Worm (Caenorhabditis elegans): Measurements from ENCODE around the gene bre-5.
A peak's percentile ranks its signal among the peaks of the same experiment; 100 is the strongest.

The bre-5 gene

ce11 chrIV:12075497-12075896 is 24.5 kb upstream of the bre-5 start, which contains the start of gene K08E4.7:
TSS of gene K08E4.7 (plus strand) at chrIV:12075797.
- TF ChIP-seq pha-4 (GFP tag; IDR thresholded peaks at IDR 0.05) (no peak), pha-4 (tag; optimal IDR thresholded peaks at IDR 0.05) (no peak)

DNA sequence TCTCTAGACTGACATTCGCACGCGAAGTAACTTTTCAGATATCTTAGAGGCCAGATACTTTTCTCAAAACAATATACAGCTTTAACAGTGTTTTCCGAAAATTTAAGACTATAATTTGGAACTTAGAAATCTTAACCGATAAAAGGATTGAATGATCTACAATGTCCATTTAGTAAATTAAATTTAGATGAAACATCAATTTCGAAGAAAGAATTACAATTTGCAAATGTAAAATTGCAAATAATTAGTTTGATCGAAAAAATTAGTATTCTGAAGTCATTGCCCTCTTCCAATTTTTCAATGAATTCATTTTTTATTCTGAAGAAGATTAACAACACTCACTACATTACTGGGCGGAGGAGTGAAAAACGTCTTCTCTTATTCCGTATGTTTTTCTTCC is 17.6 kb upstream of the bre-5 start, which contains the start of gene bath-37:
Gene bath-37 (plus strand): TSS at position 301 of the 400 bp plus-strand sequence.
- no peak for TF ChIP-seq Y105C5A.15 (GFP tag; IDR thresholded peaks at IDR 0.05)

DNA sequence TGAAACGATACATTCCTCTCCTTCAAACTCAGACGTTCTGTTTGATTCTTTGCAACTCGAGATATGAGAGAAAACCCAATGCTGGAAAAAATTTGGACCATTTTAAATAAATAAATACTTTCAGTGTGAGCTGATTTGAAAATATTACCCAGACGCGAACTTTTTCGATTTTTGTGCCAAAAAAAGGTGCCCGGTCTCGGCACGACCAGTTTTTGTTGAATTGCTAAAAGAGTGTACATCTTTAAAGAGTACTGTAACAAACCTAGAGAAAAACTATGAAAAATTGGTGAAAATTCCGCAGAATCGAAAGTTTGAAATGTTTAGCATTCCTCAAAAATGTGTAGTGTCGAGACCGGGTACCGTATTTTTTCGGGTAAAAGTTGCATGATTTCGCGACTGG is 10.2 kb upstream of the bre-5 start, which contains the start of gene K08E4.8:
Gene K08E4.8 (minus strand): TSS at position 101 of the 400 bp plus-strand sequence.
- TF ChIP-seq attf-4 (tag; optimal IDR thresholded peaks at IDR 0.05), result no peak

DNA sequence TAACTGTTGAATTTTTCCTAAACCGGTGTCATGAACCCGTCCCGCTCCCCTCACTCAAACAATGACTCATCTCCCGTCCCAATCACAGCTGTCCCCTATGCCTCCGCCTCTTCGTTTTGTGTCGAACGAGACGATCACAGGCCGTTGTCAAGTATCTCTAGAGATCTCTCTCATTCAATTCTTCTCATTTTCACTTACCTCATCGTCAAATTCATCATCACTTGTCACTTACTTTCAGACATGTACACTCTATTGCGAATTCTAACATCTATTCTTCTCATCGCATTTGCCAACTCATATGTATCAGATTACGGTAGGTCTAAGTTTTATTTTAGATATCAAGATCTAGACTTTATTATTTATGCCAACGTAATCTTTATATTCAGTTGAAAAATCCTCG is 6.5 kb upstream of the bre-5 start, which contains the start of gene K08E4.3:
Gene K08E4.3 (plus strand): TSS at position 235 of the 400 bp plus-strand sequence.
- peak; percentile 8 for TF ChIP-seq mes-2 (tag; optimal IDR thresholded peaks at IDR 0.05; ENCODE audit: poor library complexity, severe bottlenecking)
- TF ChIP-seq zfp-3 (GFP tag; conservative IDR thresholded peaks at IDR 0.05), result no peak
- no peak for TF ChIP-seq cey-2 (tag; optimal IDR thresholded peaks at IDR 0.05; ENCODE audit: borderline replicate concordance, insufficient read depth)
- no peak for TF ChIP-seq T26A8.4 (GFP tag; IDR thresholded peaks at IDR 0.05)

DNA sequence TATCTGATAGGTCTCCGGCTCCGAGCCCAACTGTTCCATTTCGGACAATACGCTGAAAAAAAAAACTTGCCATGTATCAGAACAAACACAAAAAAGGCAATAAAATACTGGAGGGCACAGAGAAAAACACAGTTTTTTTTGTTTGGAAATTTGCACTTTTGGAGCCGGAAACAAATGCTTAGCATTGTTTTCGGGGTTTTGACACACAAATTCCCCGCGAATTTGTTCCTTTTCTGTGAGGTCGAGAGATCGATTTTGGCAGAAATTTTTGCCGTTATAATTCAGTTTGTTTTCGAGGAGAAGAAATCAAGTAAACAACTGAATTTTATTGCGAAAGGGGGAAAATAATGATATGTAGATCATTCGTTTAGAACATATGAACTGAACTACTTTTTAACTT is 5.6 kb upstream of the bre-5 start, which contains the start of gene K08E4.2:
Gene K08E4.2 (minus strand): TSS at position 54 of the 400 bp plus-strand sequence.
- TF ChIP-seq nhr-10 (tag; optimal IDR thresholded peaks at IDR 0.05) (no peak), F49E8.2 (tag; optimal IDR thresholded peaks at IDR 0.05; ENCODE audit: borderline replicate concordance) (no peak), T26A8.4 (GFP tag; IDR thresholded peaks at IDR 0.05) (no peak), nhr-42 (GFP tag; IDR thresholded peaks at IDR 0.05) (no peak), egl-27 (tag; optimal IDR thresholded peaks at IDR 0.05) (no peak), mdl-1 (tag; optimal IDR thresholded peaks at IDR 0.05) (no peak), saeg-2 (GFP tag; IDR thresholded peaks at IDR 0.05) (no peak), zip-11 (GFP tag; IDR thresholded peaks at IDR 0.05) (no peak)

DNA sequence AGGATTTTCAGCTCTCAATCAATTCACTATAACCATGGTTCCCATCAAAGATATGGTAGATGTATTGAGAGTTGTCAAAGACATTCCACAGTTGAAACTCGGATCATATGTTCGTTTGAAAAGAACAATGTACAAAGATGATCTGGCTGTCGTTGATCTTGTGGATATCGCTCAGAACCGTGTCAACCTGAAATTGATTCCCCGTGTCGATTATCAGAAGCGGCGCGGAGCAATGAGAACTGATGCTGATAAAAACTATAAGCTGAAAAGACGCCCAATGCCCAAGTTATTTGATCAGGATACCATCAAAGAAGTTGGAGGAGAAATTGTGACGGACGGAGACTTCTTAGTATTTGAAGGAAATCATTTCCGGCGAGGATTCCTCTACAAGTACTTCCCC is 1.4 kb upstream of the bre-5 start:
- TF ChIP-seq F49E8.2 (tag; optimal IDR thresholded peaks at IDR 0.05; ENCODE audit: borderline replicate concordance), result no peak
- peak; percentile 96 for TF ChIP-seq aha-1 (tag)

DNA sequence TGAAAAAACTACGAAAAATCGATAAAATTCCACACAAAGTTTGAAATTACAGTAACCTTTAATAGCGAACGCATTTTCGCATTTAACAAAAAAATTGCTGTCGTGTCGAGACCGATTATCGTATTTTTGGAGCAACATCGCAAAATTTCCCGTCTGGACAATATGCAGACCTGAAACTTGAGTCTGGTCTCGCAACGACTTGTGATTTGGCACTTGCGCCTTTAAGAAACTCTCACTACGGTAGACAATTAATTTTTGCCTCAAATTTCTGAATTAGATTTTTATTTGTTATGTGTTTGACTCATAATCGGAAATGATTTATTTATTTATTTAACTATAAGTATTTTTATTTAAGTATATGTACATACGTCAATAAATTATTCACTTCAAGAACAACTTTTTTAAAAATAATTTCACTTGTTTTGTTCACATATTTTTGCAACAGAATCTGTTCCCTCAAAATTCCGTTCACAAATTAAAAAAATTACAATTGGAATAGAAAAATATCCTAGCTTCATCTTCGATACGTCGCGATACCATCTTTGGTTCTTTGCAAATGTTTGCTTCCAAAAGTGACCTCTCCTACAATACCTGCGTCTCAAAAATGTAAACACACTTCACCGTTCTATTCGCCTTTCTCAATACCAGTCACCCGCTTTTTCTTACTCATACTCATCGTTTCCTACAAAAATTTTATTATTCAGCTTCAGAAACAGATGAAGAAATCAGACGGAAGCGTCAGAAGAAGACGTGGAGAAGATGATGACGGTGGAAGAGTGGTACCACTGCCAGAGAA is 3.3 kb downstream of the bre-5 start, which contains the start of gene T12G3.4:
Gene T12G3.4 (plus strand): TSS at position 705 of the 796 bp plus-strand sequence.
- TF ChIP-seq pha-4 (GFP tag; IDR thresholded peaks at IDR 0.05) (no peak), pha-4 (tag; optimal IDR thresholded peaks at IDR 0.05) (peak; percentile 68), ceh-28 (tag; optimal IDR thresholded peaks at IDR 0.05) (no peak), lim-7 (GFP tag; IDR thresholded peaks at IDR 0.05) (no peak), ZK337.2 (GFP tag; IDR thresholded peaks at IDR 0.05) (no peak)

- TF ChIP-seq lsy-2 (tag; optimal IDR thresholded peaks at IDR 0.05) (peak in 1 of 2 experiments; percentile 35), F49E8.2 (tag; optimal IDR thresholded peaks at IDR 0.05; ENCODE audit: borderline replicate concordance) (no peak), pqm-1 (tag; optimal IDR thresholded peaks at IDR 0.05) (peak; percentile 91), mxl-3 (GFP tag; optimal IDR thresholded peaks at IDR 0.05) (peak; percentile 71), ZK337.2 (GFP tag; IDR thresholded peaks at IDR 0.05) (no peak), mep-1 (tag; optimal IDR thresholded peaks at IDR 0.05) (peak; percentile 29), nhr-76 (tag; optimal IDR thresholded peaks at IDR 0.05) (no peak), nhr-48 (tag; optimal IDR thresholded peaks at IDR 0.05) (peak; percentile 42), hif-1 (tag; optimal IDR thresholded peaks at IDR 0.05) (peak in 1 of 2 experiments; percentile 3), ceh-32 (tag; optimal IDR thresholded peaks at IDR 0.05; ENCODE audit: poor library complexity) (no peak), dmd-6 (GFP tag; IDR thresholded peaks at IDR 0.05) (peak; percentile 63; the same call in 1 of the 2 replicates), lin-15B (tag; optimal IDR thresholded peaks at IDR 0.05) (no peak), daf-16 (GFP tag; optimal IDR thresholded peaks at IDR 0.05) (no peak), daf-16 (tag; optimal IDR thresholded peaks at IDR 0.05) (peak; percentile 92), mdt-29 (GFP tag; IDR thresholded peaks at IDR 0.05) (no peak), T26A8.4 (GFP tag; IDR thresholded peaks at IDR 0.05) (0 out of 2 replicates have a peak, but pooled peaks have one; percentile 21), ceh-28 (tag; optimal IDR thresholded peaks at IDR 0.05) (no peak), nhr-77 (tag; optimal IDR thresholded peaks at IDR 0.05) (peak; percentile 64)
Measured at ce11 chrIV:12046524-12047203, 4.4 kb downstream of the bre-5 start, which contains the start of gene T12G3.2. TSS of gene T12G3.2 (minus strand) at chrIV:12046967.

Measured in whole organism, L4 larva.